Fruit fly (Drosophila melanogaster) whole organism, prepupa: Measurements from ENCODE around the gene CG32564.
A peak's percentile ranks its signal among the peaks of the same experiment; 100 is the strongest.

Source experiments
- CG16779 ChIP-seq: fragments of 200-800 bp; sonication (Bioruptor generic); optimal IDR thresholded peaks from 3 replicates; lab custom pipeline; 2017; ENCODE audit warnings: missing biosample characterization, mild to moderate bottlenecking, missing genetic modification characterization
- CG6808 ChIP-seq: fragments of 200-800 bp; sonication (Bioruptor generic); optimal IDR thresholded peaks from 3 replicates; lab custom pipeline; 2017; ENCODE audit warnings: missing biosample characterization, missing genetic modification characterization, mild to moderate bottlenecking, moderate library complexity, missing genetic modification reagents
- Eip78C ChIP-seq: fragments of 200-800 bp; sonication (Bioruptor generic); peaks from one replicate; lab custom pipeline; 2016; ENCODE audit warnings: missing biosample characterization, missing genetic modification characterization
- Gug ChIP-seq: fragments of 200-800 bp; sonication (Bioruptor generic); IDR thresholded peaks from 2 replicates; pipeline ENCODE4 v1.3.6; 2022; ENCODE audit warnings: missing biosample characterization, missing genetic modification characterization
- Lpt ChIP-seq: fragments of 200-800 bp; sonication (Bioruptor generic); optimal IDR thresholded peaks from 3 replicates; lab custom pipeline; 2016; ENCODE audit warnings: missing biosample characterization, missing genetic modification characterization
- esn ChIP-seq: fragments of 200-800 bp; sonication (Bioruptor generic); optimal IDR thresholded peaks from 2 replicates; lab custom pipeline; 2016; ENCODE audit warnings: missing biosample characterization, mild to moderate bottlenecking, missing genetic modification characterization, moderate library complexity
- fd59A ChIP-seq: fragments of 200-800 bp; sonication (Bioruptor generic); optimal IDR thresholded peaks from 2 replicates; lab custom pipeline; 2017; ENCODE audit warnings: missing biosample characterization, mild to moderate bottlenecking, missing genetic modification characterization, missing genetic modification reagents
- lz ChIP-seq: fragments of 200-800 bp; sonication (Bioruptor generic); optimal IDR thresholded peaks from 3 replicates; lab custom pipeline; 2016; ENCODE audit warnings: missing biosample characterization, missing genetic modification characterization
- spab ChIP-seq: fragments of 200-800 bp; sonication (Bioruptor generic); optimal IDR thresholded peaks from 2 replicates; lab custom pipeline; 2017; ENCODE audit warnings: missing biosample characterization, mild to moderate bottlenecking, missing genetic modification characterization, missing genetic modification reagents
- ss ChIP-seq, 2 experiments: fragments of 200-800 bp; sonication (Bioruptor generic); optimal IDR thresholded peaks; 2 replicates in 1 of 2; 3 replicates in 1 of 2; lab custom pipeline; 2017 to 2018; ENCODE audit warnings: mild to moderate bottlenecking in 2 of 2, missing biosample characterization in 2 of 2, missing genetic modification characterization in 2 of 2, moderate library complexity in 1 of 2

- TF ChIP-seq esn (GFP tag; lab: Kevin White, UChicago), result no peak
- TF ChIP-seq Eip78C (GFP tag; lab: Kevin White, UChicago), result peak; percentile 46
- TF ChIP-seq fd59A (GFP tag; lab: Kevin White, UChicago), result no peak
- no peak for TF ChIP-seq spab (GFP tag; lab: Kevin White, UChicago)
- TF ChIP-seq ss (GFP tag; optimal IDR thresholded peaks at IDR 0.05; lab: Kevin White, UChicago), result no peak
- no peak for TF ChIP-seq Gug (GFP tag; lab: Robert Waterston, UW)
- no peak for TF ChIP-seq lz (GFP tag; lab: Kevin White, UChicago)
- no peak for TF ChIP-seq CG16779 (tag; lab: Kevin White, UChicago)
- TF ChIP-seq CG6808 (GFP tag; lab: Kevin White, UChicago), result no peak
- no peak for TF ChIP-seq Lpt
Observed at dm6 chrX:17244854-17245253, 38.6 kb downstream of the CG32564 start, which contains the start of gene CG8915.
